Worm (Caenorhabditis elegans) whole organism, midembryonic: ENCODE results near the gene grl-12.

Source experiments
- T22C8.4 ChIP-seq: fragments of 200-800 bp; sonication (Bioruptor generic); IDR thresholded peaks from 2 replicates; pipeline ENCODE4 v1.3.6; 2022; ENCODE audit warnings: missing genetic modification characterization, missing compliant biosample characterization
- cog-1 ChIP-seq: sonication (generic microtip); optimal IDR thresholded peaks from 2 replicates; lab custom pipeline; 2016; ENCODE audit warnings: missing genetic modification characterization, missing compliant biosample characterization
- flt-1 ChIP-seq: fragments of 200-800 bp; sonication (Bioruptor generic); IDR thresholded peaks from 2 replicates; pipeline ENCODE4 v1.3.6; 2022; ENCODE audit warnings: missing genetic modification characterization, missing compliant biosample characterization
- klf-2 ChIP-seq: fragments of 200-800 bp; sonication (Bioruptor generic); conservative IDR thresholded peaks from 2 replicates; pipeline ENCODE4 v1.3.6; 2022; ENCODE audit warnings: missing genetic modification reagents, missing genetic modification characterization, missing compliant biosample characterization
- med-1 ChIP-seq: sonication (generic microtip); optimal IDR thresholded peaks from 2 replicates; lab custom pipeline; 2017; ENCODE audit warnings: missing genetic modification characterization, mild to moderate bottlenecking, missing compliant biosample characterization, antibody characterized with exemption, missing genetic modification reagents; ENCODE audit not compliant: insufficient read depth
- ref-1 ChIP-seq: fragments of 200-800 bp; sonication (Bioruptor generic); conservative IDR thresholded peaks from 2 replicates; pipeline ENCODE4 v1.3.6; 2022; ENCODE audit warnings: missing genetic modification reagents, missing genetic modification characterization, missing compliant biosample characterization
- tab-1 ChIP-seq: fragments of 200-800 bp; sonication (Bioruptor generic); IDR thresholded peaks from 2 replicates; pipeline ENCODE4 v1.3.6; 2022; ENCODE audit warnings: missing genetic modification characterization, missing compliant biosample characterization
- ztf-23 ChIP-seq: fragments of 200-800 bp; sonication (Bioruptor generic); IDR thresholded peaks from 2 replicates; pipeline ENCODE4 v1.3.6; 2022; ENCODE audit warnings: missing genetic modification reagents, missing genetic modification characterization, missing compliant biosample characterization
- ztf-29 ChIP-seq: fragments of 200-800 bp; sonication (Bioruptor generic); IDR thresholded peaks from 2 replicates; pipeline ENCODE4 v1.3.6; 2022; ENCODE audit warnings: missing genetic modification reagents, missing genetic modification characterization, missing compliant biosample characterization

The grl-12 gene

DNA sequence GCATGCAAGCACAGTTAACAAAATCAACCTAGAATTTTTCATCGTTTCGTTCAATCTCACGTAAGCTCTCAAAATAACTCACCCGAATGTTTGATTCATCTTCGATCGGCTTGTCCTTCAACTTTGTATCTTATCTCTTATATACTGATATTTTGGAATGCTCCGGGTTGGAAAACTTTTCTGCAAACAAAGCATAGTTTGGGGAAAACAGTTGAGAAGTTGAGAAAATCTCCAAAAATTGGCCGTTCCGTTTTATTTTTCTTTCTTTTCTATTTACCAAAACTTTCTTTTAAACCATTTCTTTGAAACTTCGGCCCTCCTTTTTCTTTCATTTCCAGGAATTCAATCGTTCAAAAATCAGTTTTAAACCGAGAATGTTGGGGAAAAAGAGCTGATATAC lies 34.2 kb downstream of the grl-12 start, which contains the start of gene F41E6.15:
TSS of gene F41E6.15 (minus strand) at position 101 of the 400 bp plus-strand sequence.
- TF ChIP-seq klf-2 (GFP tag; lab: Robert Waterston, UW) (no peak), T22C8.4 (GFP tag; lab: Robert Waterston, UW) (no peak), ref-1 (GFP tag; lab: Robert Waterston, UW) (no peak), med-1 (no peak), tab-1 (no peak), cog-1 (tag; lab: Kevin White, UChicago) (no peak), flt-1 (GFP tag; lab: Robert Waterston, UW) (no peak), ztf-29 (GFP tag; lab: Robert Waterston, UW) (no peak), ztf-23 (GFP tag; lab: Robert Waterston, UW) (no peak)

DNA sequence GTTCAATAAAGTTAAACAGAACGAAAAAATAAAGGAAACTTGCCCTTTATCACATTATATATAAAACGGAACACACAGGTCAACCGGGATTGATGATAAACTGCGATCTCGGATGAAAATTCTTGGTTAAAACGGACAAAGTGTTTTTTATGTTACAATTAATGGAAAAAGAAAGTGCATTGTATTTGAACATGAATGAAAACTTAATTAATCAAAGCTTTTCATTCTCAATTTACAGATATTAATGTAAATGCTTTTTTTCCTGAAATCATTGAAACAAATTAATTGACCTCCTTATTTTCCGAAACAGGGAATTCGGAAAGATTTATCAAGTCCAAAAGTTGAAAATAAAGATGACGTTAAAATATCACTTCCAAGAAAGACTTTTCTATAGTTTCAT lies 35.4 kb downstream of the grl-12 start, which contains the start of gene F41E6.8:
TSS of gene F41E6.8 (minus strand) at position 101 of the 400 bp plus-strand sequence.
- no peak for TF ChIP-seq ztf-23 (GFP tag; lab: Robert Waterston, UW)

DNA sequence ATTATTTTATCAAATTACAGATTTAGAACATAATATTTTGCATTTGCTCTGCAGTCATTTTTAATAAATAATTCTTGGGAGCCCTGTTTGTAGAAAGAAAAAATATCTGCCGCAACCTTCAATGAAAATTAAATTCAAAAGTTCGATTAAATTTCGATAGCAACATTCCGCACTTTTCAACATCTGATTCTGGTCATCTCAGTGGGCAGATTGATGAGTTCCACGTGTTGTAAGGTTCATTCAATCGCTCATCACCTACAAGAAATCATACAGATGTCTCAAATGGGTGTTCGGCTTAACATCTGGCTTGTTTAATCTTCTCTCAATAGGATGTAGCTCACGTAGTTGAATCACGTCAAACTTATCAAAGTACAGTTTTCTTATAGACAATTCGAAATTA lies 36.9 kb downstream of the grl-12 start:
- no peak for TF ChIP-seq ztf-23 (GFP tag; lab: Robert Waterston, UW)
- no peak for TF ChIP-seq flt-1 (GFP tag; lab: Robert Waterston, UW)
- TF ChIP-seq ztf-29 (GFP tag; lab: Robert Waterston, UW) = no peak

DNA sequence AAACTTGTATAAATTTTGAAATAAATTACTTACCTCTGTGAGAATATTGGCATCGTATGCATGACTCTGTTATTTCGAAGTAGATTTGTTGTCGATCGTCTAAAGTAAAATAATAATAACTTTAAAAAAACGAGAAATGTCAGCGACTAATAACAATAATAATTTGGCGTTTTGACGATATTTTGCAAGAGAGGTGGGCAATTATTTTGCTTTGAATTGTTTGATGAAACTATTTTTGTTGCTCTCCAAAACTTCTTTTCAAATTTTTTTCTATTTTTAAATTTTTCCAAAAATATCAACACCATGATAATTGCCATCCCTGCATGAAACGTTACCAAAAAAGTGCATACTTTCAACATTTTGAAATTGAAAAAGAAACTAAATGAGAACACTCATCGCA lies 37.6 kb downstream of the grl-12 start, which contains the start of gene F41E6.7:
TSS of gene F41E6.7 (minus strand) at position 101 of the 400 bp plus-strand sequence.
- TF ChIP-seq ztf-29 (GFP tag; lab: Robert Waterston, UW) (no peak), tab-1 (no peak), flt-1 (GFP tag; lab: Robert Waterston, UW) (no peak), ref-1 (GFP tag; lab: Robert Waterston, UW) (no peak), cog-1 (tag; lab: Kevin White, UChicago) (no peak), T22C8.4 (GFP tag; lab: Robert Waterston, UW) (no peak), ztf-23 (GFP tag; lab: Robert Waterston, UW) (no peak), med-1 (no peak)

DNA sequence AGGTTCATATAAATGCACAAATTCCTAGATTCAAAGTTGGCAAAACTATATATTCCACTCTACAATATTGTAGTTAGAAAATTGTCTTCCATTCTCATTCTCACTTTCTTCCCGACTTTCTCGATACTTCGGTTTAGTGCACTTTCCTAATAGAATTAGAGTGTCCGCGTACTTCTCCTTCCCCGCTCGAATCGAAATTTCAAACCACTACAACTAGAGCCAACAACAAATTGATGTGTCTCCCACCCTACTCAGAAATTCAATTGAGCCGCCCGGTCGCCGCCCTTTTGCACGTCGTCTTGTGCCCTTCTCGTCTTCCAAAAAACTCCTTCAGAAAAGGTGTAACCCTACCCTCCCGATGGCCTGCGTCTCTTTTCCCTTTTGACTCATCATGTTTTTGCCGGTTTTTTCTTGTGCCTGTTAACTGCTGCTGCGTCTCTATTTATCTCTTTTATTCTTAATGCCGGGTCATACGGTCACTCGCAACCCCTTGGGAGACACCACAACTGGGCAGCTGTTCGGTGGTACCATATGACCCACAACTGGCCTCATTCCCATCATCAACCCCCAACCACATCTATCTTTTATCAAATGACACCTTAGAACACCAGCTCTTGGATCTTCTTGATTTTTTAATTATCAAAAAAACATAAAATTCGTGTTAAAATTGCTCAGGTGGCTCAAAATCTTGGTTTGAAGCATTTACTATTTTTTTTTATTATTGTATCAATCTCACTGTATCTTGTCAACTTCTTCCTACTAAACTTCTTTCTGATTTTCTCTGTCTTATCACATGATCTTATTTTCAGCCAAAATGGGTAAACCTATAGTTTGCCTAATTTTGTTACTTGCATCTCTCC lies 42.5 kb downstream of the grl-12 start, which contains the start of gene tag-196:
TSS of gene tag-196 (plus strand) at position 810 of the 860 bp plus-strand sequence.
- TF ChIP-seq tab-1 = no peak
- TF ChIP-seq cog-1 (tag; lab: Kevin White, UChicago) = no peak
- no peak for TF ChIP-seq ztf-29 (GFP tag; lab: Robert Waterston, UW)
- no peak for TF ChIP-seq klf-2 (GFP tag; lab: Robert Waterston, UW)
- TF ChIP-seq ztf-23 (GFP tag; lab: Robert Waterston, UW) = no peak
- peak; percentile 43; the same call in 1 of the 2 replicates for TF ChIP-seq flt-1 (GFP tag; lab: Robert Waterston, UW)

DNA sequence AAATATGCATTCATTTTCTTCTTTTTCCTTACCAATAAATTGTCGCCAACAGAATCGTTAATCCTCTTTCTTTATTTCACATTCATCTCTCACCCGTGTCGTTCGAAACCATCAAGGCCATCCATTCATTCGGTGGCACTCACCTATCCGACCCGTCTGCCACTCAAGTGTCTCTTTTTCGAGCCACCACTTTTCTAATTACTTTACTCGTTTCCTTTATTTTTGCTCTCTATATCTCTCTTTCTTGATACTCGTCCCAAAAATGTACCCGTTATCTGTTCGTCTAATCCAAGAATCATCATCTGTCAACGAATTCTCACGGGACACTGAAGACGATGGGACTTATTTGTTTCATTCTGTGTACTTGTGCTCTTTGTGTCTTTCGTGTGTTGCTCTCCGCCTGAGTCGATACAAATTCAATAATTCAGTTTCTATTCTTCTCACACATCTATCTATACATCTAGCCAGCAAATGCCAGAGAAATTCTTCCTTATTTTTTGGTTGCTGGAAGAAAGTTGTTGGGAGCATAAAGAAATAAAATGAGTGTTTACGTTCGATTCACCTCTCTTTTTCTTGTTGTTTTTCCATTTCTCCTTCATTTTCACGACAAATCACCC lies 44.0 kb downstream of the grl-12 start:
- no peak for TF ChIP-seq ztf-29 (GFP tag; lab: Robert Waterston, UW)
- TF ChIP-seq ztf-23 (GFP tag; lab: Robert Waterston, UW) = no peak
- no peak for TF ChIP-seq T22C8.4 (GFP tag; lab: Robert Waterston, UW)
- no peak for TF ChIP-seq ref-1 (GFP tag; lab: Robert Waterston, UW)

DNA sequence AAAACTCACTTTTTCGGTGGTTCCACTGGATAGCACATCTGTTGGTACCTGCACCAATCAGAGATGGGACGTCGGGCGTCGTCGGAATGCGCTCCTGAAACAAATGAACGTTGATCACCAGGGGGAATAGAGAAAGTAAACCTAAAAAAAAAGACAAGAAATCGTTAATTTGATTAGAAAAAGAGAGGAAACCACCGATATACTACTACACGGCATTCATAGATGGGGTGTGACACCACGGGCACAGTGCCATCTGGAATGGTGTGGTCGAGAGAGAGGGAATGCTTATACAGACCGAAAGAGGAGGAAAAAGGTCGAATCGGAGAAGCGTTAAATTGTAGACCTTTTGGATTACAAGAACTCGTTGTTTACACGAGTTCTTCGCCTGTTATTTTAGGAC lies 48.7 kb downstream of the grl-12 start, which contains the start of gene C10B5.3:
TSS of gene C10B5.3 (minus strand) at position 101 of the 400 bp plus-strand sequence.
- TF ChIP-seq ztf-29 (GFP tag; lab: Robert Waterston, UW) (no peak), klf-2 (GFP tag; lab: Robert Waterston, UW) (no peak), ztf-23 (GFP tag; lab: Robert Waterston, UW) (0 out of 2 replicates have a peak, but pooled peaks have one; percentile 15)

DNA sequence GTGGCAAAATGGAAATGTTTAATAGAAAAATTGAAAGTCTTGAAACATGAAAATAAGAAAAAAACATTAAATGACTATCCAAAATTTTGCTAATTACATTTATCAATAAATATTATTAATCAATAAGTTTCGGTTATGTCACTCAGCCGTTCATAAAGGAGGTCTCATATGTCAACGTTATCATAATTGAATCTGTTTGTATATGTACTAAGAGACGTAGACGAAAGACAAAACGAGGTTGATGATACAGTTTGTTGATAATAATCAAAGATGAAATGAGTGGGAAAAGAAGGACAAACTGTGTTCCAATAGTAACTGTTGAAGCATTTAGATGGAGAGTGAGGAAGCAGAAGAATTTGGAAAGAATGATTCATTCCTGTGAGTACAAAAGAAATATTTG lies 49.9 kb downstream of the grl-12 start:
- TF ChIP-seq ztf-29 (GFP tag; lab: Robert Waterston, UW) = no peak
- TF ChIP-seq tab-1 = no peak
- no peak for TF ChIP-seq med-1
- no peak for TF ChIP-seq ref-1 (GFP tag; lab: Robert Waterston, UW)
- TF ChIP-seq klf-2 (GFP tag; lab: Robert Waterston, UW) = no peak
- TF ChIP-seq ztf-23 (GFP tag; lab: Robert Waterston, UW) = no peak
- no peak for TF ChIP-seq T22C8.4 (GFP tag; lab: Robert Waterston, UW)
- TF ChIP-seq flt-1 (GFP tag; lab: Robert Waterston, UW) = no peak
- no peak for TF ChIP-seq cog-1 (tag; lab: Kevin White, UChicago)

DNA sequence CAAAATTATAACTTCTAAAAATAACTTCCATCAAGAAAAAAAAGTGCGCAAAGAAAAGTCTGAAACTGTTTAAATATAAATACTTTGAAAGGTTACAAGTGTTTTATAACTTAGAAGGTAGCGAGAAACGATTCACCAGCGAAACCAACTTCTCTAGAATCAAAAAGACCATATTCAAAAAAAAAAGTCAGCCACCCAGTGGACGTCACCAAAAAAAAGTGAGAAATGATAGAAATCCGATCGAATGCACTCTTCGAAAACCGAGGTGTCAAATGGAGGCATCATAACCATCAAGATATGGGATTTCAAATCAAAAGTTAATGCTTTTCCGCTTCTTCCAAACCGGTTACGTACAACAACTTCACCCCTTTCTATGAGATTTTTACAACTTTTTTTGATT lies 50.3 kb downstream of the grl-12 start:
- TF ChIP-seq klf-2 (GFP tag; lab: Robert Waterston, UW) (no peak), cog-1 (tag; lab: Kevin White, UChicago) (no peak), flt-1 (GFP tag; lab: Robert Waterston, UW) (no peak), med-1 (no peak), ztf-23 (GFP tag; lab: Robert Waterston, UW) (no peak), tab-1 (no peak), ztf-29 (GFP tag; lab: Robert Waterston, UW) (no peak), T22C8.4 (GFP tag; lab: Robert Waterston, UW) (no peak), ref-1 (GFP tag; lab: Robert Waterston, UW) (no peak)
